Fruit fly (Drosophila melanogaster) whole organism, embryonic: ENCODE measurements around the gene CG5225.
A peak's percentile ranks its signal among the peaks of the same experiment; 100 is the strongest.

Source experiments
- B-H2 ChIP-seq: fragments of 200-800 bp; sonication (Bioruptor generic); optimal IDR thresholded peaks from 2 replicates; lab custom pipeline; 2018; ENCODE audit warnings: missing biosample characterization, mild to moderate bottlenecking, missing genetic modification characterization
- CG11398 ChIP-seq: fragments of 200-800 bp; sonication (Bioruptor generic); optimal IDR thresholded peaks from 2 replicates; lab custom pipeline; 2016; ENCODE audit warnings: missing biosample characterization, missing genetic modification characterization
- CG11456 ChIP-seq: fragments of 200-800 bp; sonication (Bioruptor generic); IDR thresholded peaks from 3 replicates; pipeline ENCODE4 v1.3.6; 2022; ENCODE audit warnings: missing biosample characterization, missing genetic modification characterization
- CG12104 ChIP-seq: fragments of 200-800 bp; sonication (Bioruptor generic); optimal IDR thresholded peaks from 3 replicates; lab custom pipeline; 2016; ENCODE audit warnings: missing biosample characterization, missing genetic modification characterization
- CG12769 ChIP-seq: fragments of 200-800 bp; sonication (Bioruptor generic); optimal IDR thresholded peaks from 2 replicates; lab custom pipeline; 2019; ENCODE audit warnings: missing biosample characterization, mild to moderate bottlenecking, missing genetic modification characterization, moderate library complexity
- CG13296 ChIP-seq: fragments of 200-800 bp; sonication (Bioruptor generic); optimal IDR thresholded peaks from 3 replicates; lab custom pipeline; 2018; ENCODE audit warnings: missing biosample characterization, mild to moderate bottlenecking, missing genetic modification characterization
- CG14710 ChIP-seq: fragments of 200-800 bp; sonication (Bioruptor generic); optimal IDR thresholded peaks from 3 replicates; lab custom pipeline; 2019; ENCODE audit warnings: missing biosample characterization, mild to moderate bottlenecking, missing genetic modification characterization, moderate library complexity
- CG17361 ChIP-seq: fragments of 200-800 bp; sonication (Bioruptor generic); IDR thresholded peaks from 3 replicates; pipeline ENCODE4 v1.3.6; 2022; ENCODE audit warnings: missing biosample characterization, missing genetic modification characterization
- CG17568 ChIP-seq: fragments of 200-800 bp; sonication (Bioruptor generic); optimal IDR thresholded peaks from 2 replicates; lab custom pipeline; 2018; ENCODE audit warnings: missing biosample characterization, mild to moderate bottlenecking, missing genetic modification characterization, moderate library complexity
- CG17829 ChIP-seq: fragments of 200-800 bp; optimal IDR thresholded peaks from 2 replicates; lab custom pipeline; 2019; ENCODE audit warnings: missing biosample characterization, mild to moderate bottlenecking, missing genetic modification characterization, moderate library complexity
- CG2120 ChIP-seq: fragments of 200-800 bp; sonication (Bioruptor generic); optimal IDR thresholded peaks from 3 replicates; lab custom pipeline; 2016; ENCODE audit warnings: missing biosample characterization, missing genetic modification characterization
- CG2199 ChIP-seq: fragments of 200-800 bp; sonication (Bioruptor generic); IDR thresholded peaks from 3 replicates; pipeline ENCODE4 v1.3.6; 2022; ENCODE audit warnings: missing biosample characterization, missing genetic modification characterization
- CG2875 ChIP-seq: fragments of 200-800 bp; sonication (Bioruptor generic); optimal IDR thresholded peaks from 2 replicates; lab custom pipeline; 2017; ENCODE audit warnings: missing biosample characterization, mild to moderate bottlenecking, missing genetic modification characterization, missing genetic modification reagents
- CG3407 ChIP-seq: fragments of 200-800 bp; sonication (Bioruptor generic); optimal IDR thresholded peaks from 2 replicates; lab custom pipeline; 2018; ENCODE audit warnings: missing biosample characterization, mild to moderate bottlenecking, missing genetic modification characterization
- CG34376 ChIP-seq: fragments of 200-800 bp; sonication (Bioruptor generic); optimal IDR thresholded peaks from 2 replicates; lab custom pipeline; 2018; ENCODE audit warnings: missing biosample characterization, mild to moderate bottlenecking, missing genetic modification characterization
- CG3995 ChIP-seq: fragments of 200-800 bp; sonication (Bioruptor generic); optimal IDR thresholded peaks from 3 replicates; lab custom pipeline; 2016; ENCODE audit warnings: missing biosample characterization, missing genetic modification characterization
- CG42726 ChIP-seq: fragments of 200-800 bp; sonication (Bioruptor generic); IDR thresholded peaks from 2 replicates; pipeline ENCODE4 v1.3.6; 2022; ENCODE audit warnings: missing biosample characterization, missing genetic modification characterization; ENCODE audit not compliant: partially characterized antibody
- CG4617 ChIP-seq: fragments of 200-800 bp; sonication (Bioruptor generic); optimal IDR thresholded peaks from 3 replicates; lab custom pipeline; 2016; ENCODE audit warnings: missing biosample characterization, missing genetic modification characterization, borderline replicate concordance
- CG4854 ChIP-seq: fragments of 200-800 bp; sonication (Bioruptor generic); optimal IDR thresholded peaks from 2 replicates; lab custom pipeline; 2016; ENCODE audit warnings: missing biosample characterization, missing genetic modification characterization, inconsistent platforms
- Dad ChIP-seq: fragments of 200-800 bp; sonication (Bioruptor generic); optimal IDR thresholded peaks from 3 replicates; lab custom pipeline; 2016; ENCODE audit warnings: missing biosample characterization, missing genetic modification characterization
- E2f2 ChIP-seq: fragments of 200-800 bp; sonication (Bioruptor generic); IDR thresholded peaks from 2 replicates; pipeline ENCODE4 v1.3.6; 2022; ENCODE audit warnings: missing biosample characterization, missing genetic modification characterization
- HHEX ChIP-seq: fragments of 200-800 bp; sonication (Bioruptor generic); optimal IDR thresholded peaks from 3 replicates; lab custom pipeline; 2017; ENCODE audit warnings: missing biosample characterization, mild to moderate bottlenecking, missing genetic modification characterization, missing genetic modification reagents
- HmgZ ChIP-seq: fragments of 200-800 bp; sonication (Bioruptor generic); optimal IDR thresholded peaks from 2 replicates; lab custom pipeline; 2018; ENCODE audit warnings: missing biosample characterization, mild to moderate bottlenecking, missing genetic modification characterization
- Mad ChIP-seq: fragments of 200-800 bp; sonication (Bioruptor generic); optimal IDR thresholded peaks from 2 replicates; lab custom pipeline; 2016; ENCODE audit warnings: missing biosample characterization, missing genetic modification characterization
- Max ChIP-seq: fragments of 200-800 bp; sonication (Bioruptor generic); optimal IDR thresholded peaks from 2 replicates; lab custom pipeline; 2016; ENCODE audit warnings: missing biosample characterization, mild to moderate bottlenecking, missing genetic modification characterization
- PHDP ChIP-seq: fragments of 200-800 bp; sonication (Bioruptor generic); optimal IDR thresholded peaks from 3 replicates; lab custom pipeline; 2018; ENCODE audit warnings: missing biosample characterization, mild to moderate bottlenecking, missing genetic modification characterization, moderate library complexity
- Pdp1 ChIP-seq, 2 experiments: fragments of 200-800 bp; sonication (Bioruptor generic); optimal IDR thresholded peaks; 3 replicates each; lab custom pipeline; 2016; ENCODE audit warnings: missing biosample characterization in 2 of 2, missing genetic modification characterization in 2 of 2, mild to moderate bottlenecking in 1 of 2, moderate library complexity in 1 of 2
- Xbp1 ChIP-seq: fragments of 200-800 bp; sonication (Bioruptor generic); optimal IDR thresholded peaks from 3 replicates; lab custom pipeline; 2016; ENCODE audit warnings: missing biosample characterization, mild to moderate bottlenecking, missing genetic modification characterization
- ato ChIP-seq: fragments of 200-800 bp; sonication (Bioruptor generic); IDR thresholded peaks from 2 replicates; pipeline ENCODE4 v1.3.6; 2022; ENCODE audit warnings: missing biosample characterization, missing genetic modification characterization; ENCODE audit not compliant: partially characterized antibody
- chif ChIP-seq, 2 experiments: fragments of 200-800 bp; sonication (Bioruptor generic); optimal IDR thresholded peaks; 3 replicates each; lab custom pipeline; 2016; ENCODE audit warnings: missing biosample characterization in 2 of 2, missing genetic modification characterization in 2 of 2
- chn ChIP-seq: fragments of 200-800 bp; sonication (Bioruptor generic); optimal IDR thresholded peaks from 2 replicates; lab custom pipeline; 2016; ENCODE audit warnings: missing biosample characterization, missing genetic modification characterization
- crp ChIP-seq, 2 experiments: fragments of 200-800 bp; sonication (Bioruptor generic); optimal IDR thresholded peaks; 2 replicates in 1 of 2; 3 replicates in 1 of 2; lab custom pipeline; 2017; ENCODE audit warnings: missing biosample characterization in 2 of 2, missing genetic modification characterization in 2 of 2, mild to moderate bottlenecking in 1 of 2, moderate library complexity in 1 of 2
- cwo ChIP-seq: fragments of 200-800 bp; sonication (Bioruptor generic); optimal IDR thresholded peaks from 3 replicates; lab custom pipeline; 2017; ENCODE audit warnings: missing biosample characterization, missing genetic modification characterization, mild to moderate bottlenecking, moderate library complexity, missing genetic modification reagents
- dm ChIP-seq: fragments of 200-800 bp; sonication (Bioruptor generic); optimal IDR thresholded peaks from 3 replicates; lab custom pipeline; 2016; ENCODE audit warnings: missing biosample characterization, missing genetic modification characterization
- dpn ChIP-seq, 2 experiments: fragments of 200-800 bp; sonication (Bioruptor generic); optimal IDR thresholded peaks; 3 replicates each; lab custom pipeline; 2016; ENCODE audit warnings: missing biosample characterization in 2 of 2, missing genetic modification characterization in 2 of 2
- fd96Cb ChIP-seq: fragments of 200-800 bp; sonication (Bioruptor generic); optimal IDR thresholded peaks from 2 replicates; lab custom pipeline; 2018; ENCODE audit warnings: missing biosample characterization, mild to moderate bottlenecking, missing genetic modification characterization, moderate library complexity
- gfzf ChIP-seq: fragments of 200-800 bp; sonication (Bioruptor generic); optimal IDR thresholded peaks from 2 replicates; lab custom pipeline; 2016; ENCODE audit warnings: missing biosample characterization, mild to moderate bottlenecking, missing genetic modification characterization, moderate library complexity
- insv ChIP-seq, 2 experiments: fragments of 200-800 bp; sonication (Bioruptor generic); optimal IDR thresholded peaks; 3 replicates each; lab custom pipeline; 2016 to 2018; ENCODE audit warnings: missing biosample characterization in 2 of 2, missing genetic modification characterization in 2 of 2
- mirr ChIP-seq: fragments of 200-800 bp; sonication (Bioruptor generic); optimal IDR thresholded peaks from 3 replicates; lab custom pipeline; 2018; ENCODE audit warnings: missing biosample characterization, mild to moderate bottlenecking, missing genetic modification characterization
- nerfin-1 ChIP-seq: fragments of 200-800 bp; sonication (Bioruptor generic); optimal IDR thresholded peaks from 3 replicates; lab custom pipeline; 2019; ENCODE audit warnings: missing biosample characterization, mild to moderate bottlenecking, missing genetic modification characterization, moderate library complexity
- nmo ChIP-seq: fragments of 200-800 bp; sonication (Bioruptor generic); optimal IDR thresholded peaks from 2 replicates; lab custom pipeline; 2018; ENCODE audit warnings: missing biosample characterization, mild to moderate bottlenecking, missing genetic modification characterization, moderate library complexity
- sisA ChIP-seq: fragments of 200-800 bp; sonication (Bioruptor generic); IDR thresholded peaks from 2 replicates; pipeline ENCODE4 v1.3.6; 2022; ENCODE audit warnings: missing biosample characterization, missing genetic modification characterization
- stwl ChIP-seq: fragments of 200-800 bp; sonication (Bioruptor generic); optimal IDR thresholded peaks from 3 replicates; lab custom pipeline; 2018; ENCODE audit warnings: missing biosample characterization, mild to moderate bottlenecking, missing genetic modification characterization, moderate library complexity
- sug ChIP-seq: fragments of 200-800 bp; optimal IDR thresholded peaks from 2 replicates; lab custom pipeline; 2019; ENCODE audit warnings: missing biosample characterization, mild to moderate bottlenecking, missing genetic modification characterization, moderate library complexity
- trem ChIP-seq: fragments of 200-800 bp; optimal IDR thresholded peaks from 3 replicates; lab custom pipeline; 2019; ENCODE audit warnings: missing biosample characterization, mild to moderate bottlenecking, missing genetic modification characterization, moderate library complexity
- twi ChIP-seq: fragments of 200-800 bp; optimal IDR thresholded peaks from 2 replicates; lab custom pipeline; 2019; ENCODE audit warnings: missing biosample characterization, mild to moderate bottlenecking, missing genetic modification characterization, moderate library complexity
- vfl ChIP-seq: fragments of 200-800 bp; sonication (Bioruptor generic); optimal IDR thresholded peaks from 2 replicates; lab custom pipeline; 2016; ENCODE audit warnings: missing biosample characterization, missing genetic modification characterization
- zfh2 ChIP-seq: fragments of 200-800 bp; sonication (Bioruptor generic); optimal IDR thresholded peaks from 2 replicates; lab custom pipeline; 2016; ENCODE audit warnings: missing biosample characterization, missing genetic modification characterization

CG5225 gene

dm6 chr3R:17072526-17073114, 44.1 kb downstream of the CG5225 start, which contains the start of the genes Ns1 and mRpS11:
Gene Ns1 (minus strand): TSS chr3R:17072675.
Gene mRpS11 (plus strand): TSS chr3R:17072732.
- peak; percentile 99 for TF ChIP-seq dm (GFP tag; lab: Kevin White, UChicago)
- peak; percentile 85 for TF ChIP-seq cwo (GFP tag; lab: Kevin White, UChicago)
- 0 out of 3 replicates have a peak, but pooled peaks have one; percentile 44 for TF ChIP-seq CG11456 (GFP tag; lab: Robert Waterston, UW)
- peak; percentile 83 for TF ChIP-seq stwl
- peak; percentile 91 for TF ChIP-seq nerfin-1 (tag; lab: Kevin White, UChicago)
- peak; percentile 28; the same call in 1 of the 2 replicates for TF ChIP-seq ato
- peak; percentile 70 for TF ChIP-seq Dad (GFP tag; lab: Kevin White, UChicago)
- TF ChIP-seq crp (GFP tag; optimal IDR thresholded peaks at IDR 0.05; lab: Kevin White, UChicago), result peak in 1 of 2 experiments; percentile 40
- TF ChIP-seq twi (tag; lab: Kevin White, UChicago), result peak; percentile 34
- peak; percentile 68; the same call in 1 of the 3 replicates for TF ChIP-seq CG2199 (GFP tag; lab: Robert Waterston, UW)
- peak; percentile 49 for TF ChIP-seq CG12104 (GFP tag; lab: Kevin White, UChicago)
- TF ChIP-seq PHDP (tag; lab: Kevin White, UChicago), result peak; percentile 9
- TF ChIP-seq CG14710, result peak; percentile 62
- peak; percentile 20 for TF ChIP-seq gfzf
- TF ChIP-seq dpn (GFP tag; optimal IDR thresholded peaks at IDR 0.05; lab: Kevin White, UChicago), result peak; percentile 29 to 52
- peak; percentile 81 for TF ChIP-seq HmgZ (tag; lab: Kevin White, UChicago)
- 0 out of 3 replicates have a peak, but pooled peaks have one; percentile 35 for TF ChIP-seq CG17361 (GFP tag; lab: Robert Waterston, UW)
- no peak for TF ChIP-seq CG42726 (GFP tag; lab: Robert Waterston, UW)
- 0 out of 2 replicates have a peak, but pooled peaks have one; percentile 38 for TF ChIP-seq E2f2 (GFP tag; lab: Robert Waterston, UW)
- peak; percentile 54 for TF ChIP-seq sug (tag; lab: Kevin White, UChicago)
- 0 out of 2 replicates have a peak, but pooled peaks have one; percentile 27 for TF ChIP-seq sisA
- peak; percentile 22 for TF ChIP-seq vfl (GFP tag; lab: Kevin White, UChicago)
- TF ChIP-seq HHEX (GFP tag; lab: Kevin White, UChicago), result no peak
- TF ChIP-seq Xbp1 (GFP tag; lab: Kevin White, UChicago), result peak; percentile 41
- peak; percentile 96 for TF ChIP-seq CG4617 (GFP tag; lab: Kevin White, UChicago)
- peak in 1 of 2 experiments; percentile 25 for TF ChIP-seq chif (GFP tag; optimal IDR thresholded peaks at IDR 0.05; lab: Kevin White, UChicago)
- peak; percentile 52 for TF ChIP-seq zfh2 (GFP tag; lab: Kevin White, UChicago)
- TF ChIP-seq trem (tag; lab: Kevin White, UChicago), result peak; percentile 64
- peak; percentile 30 for TF ChIP-seq chn (GFP tag; lab: Kevin White, UChicago)
- TF ChIP-seq mirr (GFP tag; lab: Kevin White, UChicago), result peak; percentile 38
- TF ChIP-seq Mad (GFP tag; lab: Kevin White, UChicago), result peak; percentile 13
- TF ChIP-seq CG12769 (tag; lab: Kevin White, UChicago), result peak; percentile 57
- peak; percentile 9 for TF ChIP-seq CG17568
- peak; percentile 73 for TF ChIP-seq CG3995
- peak; percentile 1 for TF ChIP-seq CG11398 (GFP tag; lab: Kevin White, UChicago)
- peak; percentile 68 for TF ChIP-seq B-H2
- TF ChIP-seq Max, result peak; percentile 93
- peak; percentile 47 for TF ChIP-seq CG34376
- peak in 1 of 2 experiments; percentile 100 for TF ChIP-seq Pdp1 (GFP tag; optimal IDR thresholded peaks at IDR 0.05; lab: Kevin White, UChicago)
- peak; percentile 29 for TF ChIP-seq CG13296 (GFP tag; lab: Kevin White, UChicago)
- TF ChIP-seq CG3407 (GFP tag; lab: Kevin White, UChicago), result no peak
- no peak for TF ChIP-seq CG2875 (GFP tag; lab: Kevin White, UChicago)
- no peak for TF ChIP-seq fd96Cb (tag; lab: Kevin White, UChicago)
- TF ChIP-seq CG4854 (GFP tag; lab: Kevin White, UChicago), result peak; percentile 3
- peak in 1 of 2 experiments; percentile 11 for TF ChIP-seq insv (GFP tag; optimal IDR thresholded peaks at IDR 0.05; lab: Kevin White, UChicago)
- peak; percentile 49 for TF ChIP-seq CG17829 (tag; lab: Kevin White, UChicago)
- peak; percentile 57 for TF ChIP-seq nmo (GFP tag; lab: Kevin White, UChicago)
- TF ChIP-seq CG2120 (GFP tag; lab: Kevin White, UChicago), result peak; percentile 60
